Fruit fly (Drosophila melanogaster) whole organism, wandering third instar larva: ENCODE measurements around the gene CG2186.

Source experiments
- Abd-B ChIP-seq: fragments of >200 bp; optimal IDR thresholded peaks from 2 replicates; lab custom pipeline; 2017; ENCODE audit warnings: missing biosample characterization, missing genetic modification characterization
- CG32264 ChIP-seq: fragments of 200-800 bp; sonication (Bioruptor generic); optimal IDR thresholded peaks from 2 replicates; lab custom pipeline; 2016; ENCODE audit warnings: missing biosample characterization, missing genetic modification characterization
- CG9705 ChIP-seq: fragments of 200-800 bp; sonication (Bioruptor generic); optimal IDR thresholded peaks from 2 replicates; lab custom pipeline; 2018; ENCODE audit warnings: missing biosample characterization, mild to moderate bottlenecking, missing genetic modification characterization
- CrebA ChIP-seq: fragments of 200-800 bp; sonication (Bioruptor generic); optimal IDR thresholded peaks from 2 replicates; lab custom pipeline; 2016; ENCODE audit warnings: missing biosample characterization, mild to moderate bottlenecking, missing genetic modification characterization, borderline replicate concordance
- Dfd ChIP-seq: fragments of >200 bp; optimal IDR thresholded peaks from 2 replicates; lab custom pipeline; 2017; ENCODE audit warnings: missing biosample characterization, missing genetic modification characterization
- Dif ChIP-seq: fragments of 200-275, 200-300 bp; sonication (Bioruptor generic); optimal IDR thresholded peaks from 2 replicates; lab custom pipeline; 2018; ENCODE audit warnings: missing biosample characterization, missing genetic modification characterization; ENCODE audit not compliant: partially characterized antibody
- GATAd ChIP-seq: sonication (Bioruptor generic); optimal IDR thresholded peaks from 2 replicates; lab custom pipeline; 2016; ENCODE audit warnings: missing biosample characterization, missing genetic modification characterization
- HLH106 ChIP-seq: fragments of 200-800 bp; optimal IDR thresholded peaks from 3 replicates; lab custom pipeline; 2019; ENCODE audit warnings: missing biosample characterization, mild to moderate bottlenecking, missing genetic modification characterization, moderate library complexity
- Hnf4 ChIP-seq: fragments of 200-800 bp; sonication (Bioruptor generic); optimal IDR thresholded peaks from 2 replicates; lab custom pipeline; 2016; ENCODE audit warnings: missing biosample characterization, mild to moderate bottlenecking, missing genetic modification characterization
- Hr78 ChIP-seq: fragments of >200 bp; optimal IDR thresholded peaks from 2 replicates; lab custom pipeline; 2017; ENCODE audit warnings: missing biosample characterization, missing genetic modification characterization
- Hr83 ChIP-seq: fragments of 200-300 bp; sonication (Bioruptor generic); optimal IDR thresholded peaks from 2 replicates; lab custom pipeline; 2016; ENCODE audit warnings: missing biosample characterization, mild to moderate bottlenecking, missing genetic modification characterization, moderate library complexity; ENCODE audit not compliant: poor library complexity, severe bottlenecking
- Jra ChIP-seq: sonication (Bioruptor generic); optimal IDR thresholded peaks from 2 replicates; lab custom pipeline; 2016; ENCODE audit warnings: missing biosample characterization, missing genetic modification characterization
- Mio ChIP-seq: sonication (Bioruptor generic); optimal IDR thresholded peaks from 2 replicates; lab custom pipeline; 2016; ENCODE audit warnings: missing biosample characterization, missing genetic modification characterization
- Myc ChIP-seq: fragments of >200 bp; optimal IDR thresholded peaks from 2 replicates; lab custom pipeline; 2017
- N ChIP-seq: fragments of >200 bp; optimal IDR thresholded peaks from 2 replicates; lab custom pipeline; 2018; ENCODE audit warnings: missing biosample characterization, missing external identifiers, missing genetic modification characterization
- OdsH ChIP-seq: fragments of 200-800 bp; sonication (Bioruptor generic); optimal IDR thresholded peaks from 2 replicates; lab custom pipeline; 2016; ENCODE audit warnings: missing biosample characterization, mild to moderate bottlenecking, missing genetic modification characterization
- Rel ChIP-seq, 2 experiments: fragments of 200-800 bp; sonication (Bioruptor generic) in 1 of 2; optimal IDR thresholded peaks; 2 replicates in 1 of 2; 3 replicates in 1 of 2; lab custom pipeline; 2016 to 2019; ENCODE audit warnings: mild to moderate bottlenecking in 2 of 2, missing biosample characterization in 2 of 2, missing genetic modification characterization in 2 of 2, moderate library complexity in 1 of 2
- Sp1 ChIP-seq: fragments of 200-800 bp; sonication (Bioruptor generic); optimal IDR thresholded peaks from 3 replicates; lab custom pipeline; 2019; ENCODE audit warnings: missing biosample characterization, mild to moderate bottlenecking, missing genetic modification characterization, moderate library complexity
- Vsx2 ChIP-seq: fragments of 200-300, 225-300 bp; sonication (Bioruptor generic); optimal IDR thresholded peaks from 2 replicates; lab custom pipeline; 2018; ENCODE audit warnings: missing biosample characterization, missing genetic modification characterization; ENCODE audit not compliant: partially characterized antibody
- br ChIP-seq: fragments of 200-800 bp; sonication (Bioruptor generic); optimal IDR thresholded peaks from 2 replicates; lab custom pipeline; 2016; ENCODE audit warnings: missing biosample characterization, missing genetic modification characterization
- dl ChIP-seq, 2 experiments: fragments of 175-275, 200-275 bp in 1 of 2; fragments of 200-275 bp in 1 of 2; sonication (Bioruptor generic); optimal IDR thresholded peaks; lab custom pipeline; 2018; ENCODE audit warnings: mild to moderate bottlenecking in 2 of 2, missing biosample characterization in 2 of 2, missing genetic modification characterization in 2 of 2, moderate library complexity in 2 of 2; ENCODE audit not compliant: partially characterized antibody in 2 of 2, insufficient read depth in 1 of 2
- dmrt93B ChIP-seq: fragments of 200-800 bp; sonication (Bioruptor generic); optimal IDR thresholded peaks from 2 replicates; lab custom pipeline; 2018; ENCODE audit warnings: missing biosample characterization, mild to moderate bottlenecking, missing genetic modification characterization
- dsf ChIP-seq: sonication (Bioruptor generic); optimal IDR thresholded peaks from 2 replicates; lab custom pipeline; 2016; ENCODE audit warnings: missing biosample characterization, missing genetic modification characterization, borderline replicate concordance
- ey ChIP-seq: fragments of 200-800 bp; sonication (Bioruptor generic); optimal IDR thresholded peaks from 2 replicates; lab custom pipeline; 2016; ENCODE audit warnings: missing biosample characterization, missing genetic modification characterization
- foxo ChIP-seq, 2 experiments: fragments of 200-800 bp; sonication (Bioruptor generic); optimal IDR thresholded peaks; 2 replicates in 1 of 2; 3 replicates in 1 of 2; lab custom pipeline; 2016 to 2017; ENCODE audit warnings: missing biosample characterization in 2 of 2, missing genetic modification characterization in 2 of 2
- fru ChIP-seq: fragments of 200-800 bp; sonication (Bioruptor generic); optimal IDR thresholded peaks from 3 replicates; lab custom pipeline; 2016; ENCODE audit warnings: missing biosample characterization, mild to moderate bottlenecking, missing genetic modification characterization
- h ChIP-seq: fragments of 200-800 bp; sonication (Bioruptor generic); optimal IDR thresholded peaks from 3 replicates; lab custom pipeline; 2016; ENCODE audit warnings: missing biosample characterization, mild to moderate bottlenecking, missing genetic modification characterization
- jim ChIP-seq: fragments of 175-275, 200-325 bp; sonication (Bioruptor generic); optimal IDR thresholded peaks from 2 replicates; lab custom pipeline; 2016; ENCODE audit warnings: missing biosample characterization, mild to moderate bottlenecking, missing genetic modification characterization
- pan ChIP-seq: fragments of >200 bp; optimal IDR thresholded peaks from 2 replicates; lab custom pipeline; 2017
- psq ChIP-seq: fragments of 200-800 bp; sonication (Bioruptor generic); optimal IDR thresholded peaks from 3 replicates; lab custom pipeline; 2017; ENCODE audit warnings: missing biosample characterization, mild to moderate bottlenecking, missing genetic modification characterization, moderate library complexity
- rgr ChIP-seq: fragments of 200-800 bp; sonication (Bioruptor generic); optimal IDR thresholded peaks from 3 replicates; lab custom pipeline; 2016; ENCODE audit warnings: missing biosample characterization, mild to moderate bottlenecking, missing genetic modification characterization
- sv ChIP-seq: fragments of 200-800 bp; sonication (Bioruptor generic); optimal IDR thresholded peaks from 3 replicates; lab custom pipeline; 2016; ENCODE audit warnings: missing biosample characterization, missing genetic modification characterization
- tai ChIP-seq: sonication (Bioruptor generic); optimal IDR thresholded peaks from 2 replicates; lab custom pipeline; 2016; ENCODE audit warnings: missing biosample characterization, missing genetic modification characterization
- usp ChIP-seq: fragments of >200 bp; optimal IDR thresholded peaks from 2 replicates; lab custom pipeline; 2017; ENCODE audit warnings: missing biosample characterization, missing genetic modification characterization
- woc ChIP-seq: sonication (Bioruptor generic); optimal IDR thresholded peaks from 2 replicates; lab custom pipeline; 2016; ENCODE audit warnings: missing biosample characterization, mild to moderate bottlenecking, missing genetic modification characterization

Gene CG2186

DNA sequence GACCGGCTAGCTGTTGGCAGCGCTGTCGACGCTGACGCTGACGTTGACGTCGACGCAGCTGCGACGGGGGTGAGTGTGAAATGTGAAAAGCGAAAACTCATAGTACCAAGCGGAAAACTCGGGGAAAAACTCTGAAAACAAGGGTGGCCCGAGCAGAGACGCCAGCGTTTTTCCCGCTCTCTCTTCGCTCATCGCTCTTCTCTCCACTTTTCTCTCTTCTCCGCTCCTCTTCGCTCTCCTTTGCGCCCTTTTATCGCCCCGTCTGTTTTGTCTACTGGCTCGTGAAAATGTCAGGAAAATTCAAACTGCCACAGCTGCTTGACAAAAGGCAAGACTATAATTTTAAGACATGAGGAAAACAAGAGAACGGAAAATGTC is 34.0 kb upstream of the CG2186 start:
- no peak for TF ChIP-seq jim (GFP tag; lab: Kevin White, UChicago)

- TF ChIP-seq Dfd (GFP tag; lab: Kevin White, UChicago) (peak; percentile 14), N (no peak), Hr83 (no peak)
These were observed 33.2 kb upstream of the CG2186 start, which contains the start of gene Imp for dm6 chrX:10824227-10824702. Gene Imp, minus strand, starts transcription at chrX:10824277.

dm6 chrX:10825349-10826129 is 31.9 kb upstream of the CG2186 start:
- peak; percentile 40 for TF ChIP-seq Dfd (GFP tag; lab: Kevin White, UChicago)
- no peak for TF ChIP-seq rgr

DNA sequence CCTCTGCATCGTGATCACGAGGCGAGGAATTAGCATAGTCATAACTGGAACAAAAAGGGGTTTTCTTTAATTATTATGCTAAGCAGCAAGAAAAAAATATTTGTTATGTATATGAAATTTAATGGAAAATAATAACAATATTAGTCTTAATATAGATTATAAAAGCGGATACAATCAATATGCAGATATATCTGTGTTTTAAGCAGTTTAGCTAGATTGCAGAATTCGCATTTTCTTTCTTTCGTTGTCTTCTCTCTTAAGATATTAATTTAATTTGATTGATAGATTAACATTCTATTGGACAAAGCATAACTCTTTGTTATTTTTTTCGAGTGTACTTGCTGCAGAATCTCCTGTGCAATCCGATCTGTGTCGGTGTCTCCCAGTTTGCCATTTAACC is 30.2 kb upstream of the CG2186 start:
- peak; percentile 22 for TF ChIP-seq HLH106 (tag; lab: Kevin White, UChicago)
- no peak for TF ChIP-seq ey
- peak; percentile 11 for TF ChIP-seq psq (GFP tag; lab: Kevin White, UChicago)
- TF ChIP-seq Sp1, result peak; percentile 18

- TF ChIP-seq usp (GFP tag; lab: Kevin White, UChicago), result no peak
- no peak for TF ChIP-seq jim (GFP tag; lab: Kevin White, UChicago)
- peak; percentile 65 for TF ChIP-seq CG9705
- no peak for TF ChIP-seq pan (lab: Kevin White, UChicago)
- peak; percentile 13 for TF ChIP-seq br (GFP tag; lab: Kevin White, UChicago)
- no peak for TF ChIP-seq Rel (GFP tag; optimal IDR thresholded peaks at IDR 0.05; lab: Kevin White, UChicago)
- no peak for TF ChIP-seq Rel (tag; optimal IDR thresholded peaks at IDR 0.05; lab: Kevin White, UChicago)
- peak; percentile 51 for TF ChIP-seq Hnf4 (GFP tag; lab: Kevin White, UChicago)
- no peak for TF ChIP-seq CrebA (GFP tag; lab: Kevin White, UChicago)
- no peak for TF ChIP-seq Jra
- TF ChIP-seq sv, result peak; percentile 57
- TF ChIP-seq Hr83, result peak; percentile 23
- no peak for TF ChIP-seq Mio (GFP tag; lab: Kevin White, UChicago)
- TF ChIP-seq Myc (lab: Kevin White, UChicago), result peak; percentile 93
- TF ChIP-seq tai (GFP tag; lab: Kevin White, UChicago), result peak; percentile 62
- peak; percentile 39 for TF ChIP-seq psq (GFP tag; lab: Kevin White, UChicago)
- TF ChIP-seq foxo (GFP tag; optimal IDR thresholded peaks at IDR 0.05; lab: Kevin White, UChicago), result peak in 1 of 2 experiments; percentile 73
- no peak for TF ChIP-seq Vsx2 (GFP tag; lab: Kevin White, UChicago)
- TF ChIP-seq dl (GFP tag; optimal IDR thresholded peaks at IDR 0.05; lab: Kevin White, UChicago; ENCODE audit: insufficient read depth in 1 of 2, partially characterized antibody in 2 of 2), result no peak
- no peak for TF ChIP-seq Abd-B (GFP tag; lab: Kevin White, UChicago)
- TF ChIP-seq Dif (GFP tag; lab: Kevin White, UChicago), result no peak
- peak; percentile 51 for TF ChIP-seq OdsH (GFP tag; lab: Kevin White, UChicago)
- no peak for TF ChIP-seq Hr78 (GFP tag; lab: Kevin White, UChicago)
- no peak for TF ChIP-seq CG32264 (GFP tag; lab: Kevin White, UChicago)
- TF ChIP-seq h (GFP tag; lab: Kevin White, UChicago), result peak; percentile 46
- peak; percentile 39 for TF ChIP-seq fru (GFP tag; lab: Kevin White, UChicago)
- no peak for TF ChIP-seq woc (GFP tag; lab: Kevin White, UChicago)
- peak; percentile 17 for TF ChIP-seq GATAd (GFP tag; lab: Kevin White, UChicago)
- peak; percentile 65 for TF ChIP-seq rgr
- peak; percentile 65 for TF ChIP-seq HLH106 (tag; lab: Kevin White, UChicago)
- no peak for TF ChIP-seq dsf (GFP tag; lab: Kevin White, UChicago)
- TF ChIP-seq dmrt93B (GFP tag; lab: Kevin White, UChicago), result peak; percentile 44
- no peak for TF ChIP-seq Dfd (GFP tag; lab: Kevin White, UChicago)
- TF ChIP-seq ey, result peak; percentile 42
- TF ChIP-seq N, result no peak
These were observed 25.1 kb upstream of the CG2186 start for dm6 chrX:10832369-10832768.
